Worm (Caenorhabditis elegans) whole organism, L3 larva: Measurements from ENCODE around the gene cutl-27.

Experiments
- elt-1 ChIP-seq: fragments of 150-350 bp; optimal IDR thresholded peaks from 2 replicates; lab custom pipeline; 2014; ENCODE audit warnings: missing biosample characterization, missing genetic modification characterization
- lin-39 ChIP-seq: fragments of 150-350 bp; optimal IDR thresholded peaks from 2 replicates; lab custom pipeline; 2018; ENCODE audit warnings: missing biosample characterization, missing genetic modification reagents, missing genetic modification characterization

DNA sequence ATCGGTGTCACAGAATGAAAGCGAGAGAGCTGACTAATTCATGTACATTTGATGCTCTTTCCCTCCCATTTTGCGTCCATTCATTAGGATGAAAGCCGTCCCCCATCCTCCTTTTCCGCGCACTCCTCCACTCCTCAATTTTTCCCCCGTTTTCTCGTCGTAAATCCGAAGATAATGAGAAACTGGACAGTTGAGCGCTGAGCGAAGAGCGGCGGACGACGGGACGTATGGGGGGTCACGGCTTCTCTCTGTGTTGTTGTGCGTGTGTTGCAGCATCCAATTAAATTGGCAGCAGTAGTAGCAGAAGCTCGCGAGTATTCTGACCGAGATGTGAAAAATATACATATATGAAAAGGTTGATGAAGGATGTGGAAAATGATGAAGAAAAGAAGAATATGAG, 6.5 kb upstream of the cutl-27 start:
- TF ChIP-seq elt-1 (tag; lab: Kevin White, UChicago) = no peak
- no peak for TF ChIP-seq lin-39 (tag; lab: Kevin White, UChicago)
